Worm (Caenorhabditis elegans) whole organism, L2 larva: ENCODE measurements around the gene famk-1.

Source experiments
- C34F6.9 ChIP-seq: fragments of 150-350 bp; optimal IDR thresholded peaks from 2 replicates; lab custom pipeline; 2014; ENCODE audit warnings: missing biosample characterization, missing genetic modification characterization
- F13H6.1 ChIP-seq: sonication (generic microtip); optimal IDR thresholded peaks from 2 replicates; lab custom pipeline; 2016; ENCODE audit warnings: missing genetic modification characterization, missing compliant biosample characterization
- alr-1 ChIP-seq: fragments of 150-350 bp; optimal IDR thresholded peaks from 2 replicates; lab custom pipeline; 2014; ENCODE audit warnings: missing biosample characterization, missing genetic modification characterization
- ama-1 ChIP-seq: fragments of 150-350 bp; optimal IDR thresholded peaks from 2 replicates; lab custom pipeline; 2018; ENCODE audit warnings: inconsistent platforms
- blmp-1 ChIP-seq: sonication (generic microtip); optimal IDR thresholded peaks from 2 replicates; lab custom pipeline; 2017; ENCODE audit warnings: missing genetic modification characterization, mild to moderate bottlenecking, missing compliant biosample characterization, antibody characterized with exemption, moderate library complexity; ENCODE audit not compliant: insufficient read depth
- ceh-16 ChIP-seq: fragments of 150-350 bp; optimal IDR thresholded peaks from 2 replicates; lab custom pipeline; 2014; ENCODE audit warnings: missing biosample characterization, missing genetic modification characterization
- ceh-82 ChIP-seq: fragments of 150-350 bp; optimal IDR thresholded peaks from 2 replicates; lab custom pipeline; 2014; ENCODE audit warnings: missing biosample characterization, missing genetic modification characterization
- crh-2 ChIP-seq: sonication (generic microtip); optimal IDR thresholded peaks from 2 replicates; lab custom pipeline; 2017; ENCODE audit warnings: missing biosample characterization, missing genetic modification characterization
- dmd-4 ChIP-seq: sonication (generic microtip); optimal IDR thresholded peaks from 2 replicates; lab custom pipeline; 2017; ENCODE audit warnings: missing biosample characterization, missing genetic modification characterization
- egl-27 ChIP-seq: sonication (generic microtip); optimal IDR thresholded peaks from 3 replicates; lab custom pipeline; 2017; ENCODE audit warnings: missing biosample characterization, missing genetic modification reagents, missing genetic modification characterization
- elt-1 ChIP-seq: fragments of 150-350 bp; optimal IDR thresholded peaks from 2 replicates; lab custom pipeline; 2014; ENCODE audit warnings: missing biosample characterization, missing genetic modification characterization
- elt-3 ChIP-seq: sonication (generic microtip); optimal IDR thresholded peaks from 2 replicates; lab custom pipeline; 2017; ENCODE audit warnings: missing biosample characterization, missing genetic modification characterization
- fos-1 ChIP-seq: fragments of 150-350 bp; optimal IDR thresholded peaks from 2 replicates; lab custom pipeline; 2014; ENCODE audit warnings: missing biosample characterization, missing genetic modification characterization
- gmeb-1 ChIP-seq: fragments of 150-350 bp; optimal IDR thresholded peaks from 2 replicates; lab custom pipeline; 2014; ENCODE audit warnings: missing biosample characterization, missing genetic modification characterization
- lin-11 ChIP-seq: fragments of 150-350 bp; sonication (generic microtip); optimal IDR thresholded peaks from 2 replicates; lab custom pipeline; 2014; ENCODE audit warnings: missing biosample characterization, missing genetic modification characterization, inconsistent platforms, mixed read lengths
- lin-13 ChIP-seq: fragments of 150-350 bp; optimal IDR thresholded peaks from 2 replicates; lab custom pipeline; 2014; ENCODE audit warnings: missing biosample characterization, missing genetic modification reagents, missing genetic modification characterization
- lsy-2 ChIP-seq, 2 experiments: fragments of 150-350 bp in 1 of 2; sonication (generic microtip) in 1 of 2; optimal IDR thresholded peaks; 2 replicates each; lab custom pipeline; 2014 to 2017; ENCODE audit warnings: missing biosample characterization in 2 of 2, missing genetic modification characterization in 2 of 2
- mab-5 ChIP-seq: fragments of 150-350 bp; optimal IDR thresholded peaks from 2 replicates; lab custom pipeline; 2014; ENCODE audit warnings: missing biosample characterization, missing genetic modification characterization
- mbf-1 ChIP-seq: sonication (generic microtip); optimal IDR thresholded peaks from 2 replicates; lab custom pipeline; 2017; ENCODE audit warnings: missing biosample characterization, missing genetic modification characterization
- mdl-1 ChIP-seq, 2 experiments: fragments of 150-350 bp in 1 of 2; sonication (generic microtip) in 1 of 2; optimal IDR thresholded peaks; 2 replicates each; lab custom pipeline; 2017; ENCODE audit warnings: missing biosample characterization in 2 of 2, missing genetic modification characterization in 2 of 2
- nhr-10 ChIP-seq: sonication (generic microtip); optimal IDR thresholded peaks from 2 replicates; lab custom pipeline; 2017; ENCODE audit warnings: missing biosample characterization, missing genetic modification characterization
- nhr-11 ChIP-seq: fragments of 150-350 bp; optimal IDR thresholded peaks from 2 replicates; lab custom pipeline; 2014; ENCODE audit warnings: missing biosample characterization, missing genetic modification characterization
- nhr-12 ChIP-seq: fragments of 150-350 bp; optimal IDR thresholded peaks from 2 replicates; lab custom pipeline; 2014; ENCODE audit warnings: missing biosample characterization, missing genetic modification characterization
- nhr-129 ChIP-seq: fragments of 150-350 bp; optimal IDR thresholded peaks from 2 replicates; lab custom pipeline; 2014; ENCODE audit warnings: missing biosample characterization, missing genetic modification characterization
- nhr-21 ChIP-seq: fragments of 150-350 bp; optimal IDR thresholded peaks from 2 replicates; lab custom pipeline; 2014; ENCODE audit warnings: missing biosample characterization, missing genetic modification characterization
- nhr-23 ChIP-seq: fragments of 150-350 bp; optimal IDR thresholded peaks from 2 replicates; lab custom pipeline; 2014; ENCODE audit warnings: missing biosample characterization, missing genetic modification reagents, missing genetic modification characterization
- nhr-237 ChIP-seq: fragments of 150-350 bp; optimal IDR thresholded peaks from 2 replicates; lab custom pipeline; 2014; ENCODE audit warnings: missing biosample characterization, missing genetic modification characterization
- nhr-25 ChIP-seq: fragments of 150-350 bp; sonication (generic microtip); optimal IDR thresholded peaks from 3 replicates; lab custom pipeline; 2014; ENCODE audit warnings: missing biosample characterization, missing genetic modification characterization
- nhr-6 ChIP-seq: fragments of 150-350 bp; optimal IDR thresholded peaks from 2 replicates; lab custom pipeline; 2014; ENCODE audit warnings: missing biosample characterization, missing genetic modification characterization
- sem-4 ChIP-seq: fragments of 150-350 bp; optimal IDR thresholded peaks from 2 replicates; lab custom pipeline; 2014; ENCODE audit warnings: missing biosample characterization, missing genetic modification reagents, missing genetic modification characterization
- skn-1 ChIP-seq: sonication (generic microtip); optimal IDR thresholded peaks from 2 replicates; lab custom pipeline; 2017; ENCODE audit warnings: missing biosample characterization, missing genetic modification characterization
- sma-3 ChIP-seq: sonication (generic microtip); optimal IDR thresholded peaks from 2 replicates; lab custom pipeline; 2016; ENCODE audit warnings: missing genetic modification reagents, missing genetic modification characterization, missing compliant biosample characterization
- sma-9 ChIP-seq, 2 experiments: fragments of 150-350 bp in 1 of 2; sonication (generic microtip) in 1 of 2; optimal IDR thresholded peaks; 2 replicates each; lab custom pipeline; 2014 to 2016; ENCODE audit warnings: missing genetic modification characterization in 2 of 2, mild to moderate bottlenecking in 1 of 2, missing biosample characterization in 1 of 2, missing compliant biosample characterization in 1 of 2, missing genetic modification reagents in 1 of 2, moderate library complexity in 1 of 2
- snpc-4 ChIP-seq: fragments of 150-350 bp; optimal IDR thresholded peaks from 2 replicates; lab custom pipeline; 2014; ENCODE audit warnings: missing biosample characterization, missing genetic modification characterization
- unc-39 ChIP-seq: fragments of 150-350 bp; optimal IDR thresholded peaks from 2 replicates; lab custom pipeline; 2014; ENCODE audit warnings: missing biosample characterization, missing genetic modification characterization
- unc-55 ChIP-seq: fragments of 150-350 bp; sonication (generic microtip); optimal IDR thresholded peaks from 3 replicates; lab custom pipeline; 2014; ENCODE audit warnings: missing biosample characterization, missing genetic modification reagents, missing genetic modification characterization
- unc-62 ChIP-seq: fragments of 150-350 bp; optimal IDR thresholded peaks from 2 replicates; lab custom pipeline; 2014; ENCODE audit warnings: missing biosample characterization, missing genetic modification reagents, missing genetic modification characterization
- zag-1 ChIP-seq: fragments of 150-350 bp; optimal IDR thresholded peaks from 2 replicates; lab custom pipeline; 2014; ENCODE audit warnings: missing biosample characterization, missing genetic modification characterization
- ztf-11 ChIP-seq: sonication (generic microtip); optimal IDR thresholded peaks from 2 replicates; lab custom pipeline; 2017; ENCODE audit warnings: missing biosample characterization, missing genetic modification characterization
- ztf-4 ChIP-seq: fragments of 150-350 bp; optimal IDR thresholded peaks from 2 replicates; lab custom pipeline; 2014; ENCODE audit warnings: missing biosample characterization, missing genetic modification characterization

The famk-1 gene

DNA sequence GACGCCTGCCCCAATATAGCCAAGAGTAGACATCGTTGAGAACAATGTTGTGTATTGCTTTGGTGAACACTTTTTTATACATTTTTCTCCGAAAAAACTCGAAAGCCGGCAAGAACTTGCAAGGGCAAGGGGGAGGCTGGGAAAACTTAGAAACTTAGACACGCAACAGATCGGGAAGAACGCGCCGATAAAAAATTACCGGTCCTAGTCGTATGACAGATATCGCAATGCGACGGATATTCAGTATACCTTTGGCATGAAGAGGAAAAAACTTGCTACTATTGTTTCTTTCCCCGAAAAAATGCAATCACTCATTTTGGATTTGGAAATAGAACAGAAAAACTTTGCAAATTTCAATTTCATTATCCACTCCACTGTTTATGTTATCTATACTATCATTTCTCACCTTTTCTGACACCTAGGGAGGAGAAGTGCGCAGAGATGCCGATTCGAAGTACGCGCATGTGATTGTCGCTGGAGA lies 36.6 kb downstream of the famk-1 start, which contains the start of gene col-41:
col-41 (minus strand) TSS at position 51 of the 481 bp plus-strand sequence.
- peak; percentile 29 for TF ChIP-seq nhr-25 (tag; lab: Kevin White, UChicago)
- peak; percentile 14 for TF ChIP-seq nhr-21
- TF ChIP-seq unc-55 (GFP tag; lab: Kevin White, UChicago): no peak

- TF ChIP-seq elt-1 (no peak), alr-1 (tag; lab: Kevin White, UChicago) (no peak), mdl-1 (tag; optimal IDR thresholded peaks at IDR 0.05; lab: Kevin White, UChicago) (no peak), unc-55 (GFP tag; lab: Kevin White, UChicago) (no peak), blmp-1 (tag; lab: Kevin White, UChicago) (no peak), unc-62 (no peak), ceh-16 (no peak), lin-11 (tag; lab: Kevin White, UChicago) (no peak), ztf-11 (tag; lab: Kevin White, UChicago) (no peak), fos-1 (no peak)
Observed at ce11 chrX:15175211-15175610, 37.8 kb downstream of the famk-1 start.

DNA sequence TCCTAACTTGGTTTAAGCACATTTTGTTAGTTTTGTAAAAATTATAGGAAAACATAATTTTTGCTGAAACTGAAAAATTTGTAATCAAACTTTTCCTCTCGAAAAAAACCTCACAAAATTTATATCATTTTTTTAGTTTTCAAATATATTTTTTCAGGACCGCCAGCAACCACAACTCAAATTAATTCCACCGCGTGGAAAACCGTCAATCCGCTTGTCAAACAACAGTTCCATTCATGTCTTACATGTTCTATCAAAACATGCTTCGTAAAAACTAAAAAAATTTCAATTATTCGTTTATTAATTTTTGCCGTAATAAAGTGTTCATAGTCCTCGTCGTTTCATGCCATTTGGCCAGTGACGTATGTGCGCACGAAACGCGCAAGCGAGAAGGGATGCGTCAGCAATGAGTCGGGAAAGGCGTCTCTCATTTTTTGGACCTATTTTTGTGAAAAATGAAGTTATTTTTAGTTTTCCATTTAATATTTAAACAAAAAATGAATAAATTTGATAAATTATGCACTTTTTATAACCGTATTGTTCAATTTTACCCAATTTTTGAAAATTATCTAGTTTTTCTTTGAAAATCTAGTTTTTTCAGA lies 39.7 kb downstream of the famk-1 start, which contains the start of gene ucr-2.2:
ucr-2.2 (plus strand) TSS at position 602 of the 602 bp plus-strand sequence.
- TF ChIP-seq lin-13 (GFP tag; lab: Kevin White, UChicago) (peak; percentile 81), unc-55 (GFP tag; lab: Kevin White, UChicago) (peak; percentile 85), ceh-82 (tag; lab: Kevin White, UChicago) (no peak), blmp-1 (tag; lab: Kevin White, UChicago) (no peak), C34F6.9 (tag; lab: Kevin White, UChicago) (peak; percentile 91), egl-27 (peak; percentile 57), mbf-1 (tag; lab: Kevin White, UChicago) (no peak), nhr-11 (no peak), elt-1 (no peak), nhr-6 (tag; lab: Kevin White, UChicago) (peak; percentile 75), nhr-25 (tag; lab: Kevin White, UChicago) (no peak), elt-3 (no peak), ztf-11 (tag; lab: Kevin White, UChicago) (no peak), gmeb-1 (peak; percentile 83), snpc-4 (tag; lab: Kevin White, UChicago) (peak; percentile 86), unc-62 (no peak), sma-3 (peak; percentile 79), ztf-4 (tag; lab: Kevin White, UChicago) (peak; percentile 35), F13H6.1 (tag; lab: Kevin White, UChicago) (peak; percentile 85), nhr-237 (no peak), dmd-4 (tag; lab: Kevin White, UChicago) (no peak), lsy-2 (tag; optimal IDR thresholded peaks at IDR 0.05; lab: Kevin White, UChicago) (peak; percentile 44 to 90), nhr-10 (tag; lab: Kevin White, UChicago) (no peak), sem-4 (peak; percentile 86), lin-11 (tag; lab: Kevin White, UChicago) (peak; percentile 75), skn-1 (no peak), unc-39 (no peak), nhr-12 (tag; lab: Kevin White, UChicago) (no peak), zag-1 (tag; lab: Kevin White, UChicago) (no peak), nhr-23 (tag; lab: Kevin White, UChicago) (no peak), alr-1 (tag; lab: Kevin White, UChicago) (no peak), ceh-16 (no peak), nhr-21 (peak; percentile 63), mab-5 (tag; lab: Kevin White, UChicago) (peak; percentile 45), sma-9 (GFP tag; optimal IDR thresholded peaks at IDR 0.05; lab: Kevin White, UChicago) (peak; percentile 91), sma-9 (tag; optimal IDR thresholded peaks at IDR 0.05; lab: Kevin White, UChicago) (no peak), mdl-1 (tag; optimal IDR thresholded peaks at IDR 0.05; lab: Kevin White, UChicago) (peak in 1 of 2 experiments; percentile 3), nhr-129 (tag; lab: Kevin White, UChicago) (peak; percentile 74), fos-1 (peak; percentile 83), ama-1 (lab: Kevin White, UChicago) (no peak), crh-2 (tag; lab: Kevin White, UChicago) (peak; percentile 93)
